Worm (Caenorhabditis elegans): ENCODE data around the gene C16D9.1.

DNA sequence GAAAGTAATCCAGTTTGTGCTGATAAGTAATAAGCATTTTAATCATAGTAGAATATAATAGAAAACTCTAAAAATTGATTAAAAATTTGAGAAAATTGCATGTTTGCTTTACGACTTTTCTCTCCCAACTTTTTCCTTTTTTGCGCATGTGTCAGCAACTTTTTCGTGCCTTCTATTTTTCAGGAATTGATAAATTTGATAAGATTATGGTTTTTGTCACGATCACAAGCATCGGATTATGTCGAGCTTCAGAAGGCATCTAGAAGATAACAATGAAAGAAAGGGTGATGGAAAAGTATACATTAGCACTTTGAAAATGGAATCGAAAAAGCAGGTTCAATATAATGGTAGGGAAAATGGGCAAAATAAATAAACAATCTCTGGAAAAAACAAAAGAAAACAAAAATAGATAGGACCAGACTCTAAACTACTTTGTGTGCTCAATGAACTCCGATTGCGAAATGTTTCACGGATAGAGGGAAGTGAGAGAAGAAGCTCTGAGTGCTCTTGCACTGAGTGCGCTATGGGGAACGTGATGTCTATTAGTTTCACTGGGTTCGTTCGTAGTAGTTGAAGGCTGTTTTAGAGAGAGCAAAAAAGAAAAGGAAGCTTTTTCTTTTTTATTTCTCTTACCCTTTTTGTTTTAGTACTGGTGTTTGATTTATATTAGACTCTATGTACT lies 29.1 kb downstream of the C16D9.1 start:
- TF ChIP-seq mxl-1 (tag; optimal IDR thresholded peaks at IDR 0.05) (no peak), pha-4 (tag; optimal IDR thresholded peaks at IDR 0.05) (no peak), ets-4 (GFP tag; optimal IDR thresholded peaks at IDR 0.05) (no peak), ceh-27 (GFP tag; optimal IDR thresholded peaks at IDR 0.05) (no peak), dox-1 (GFP tag; IDR thresholded peaks at IDR 0.05) (no peak), nfya-2 (GFP tag; IDR thresholded peaks at IDR 0.05) (no peak), zim-3 (tag; optimal IDR thresholded peaks at IDR 0.05) (no peak), hmg-1.2 (GFP tag; IDR thresholded peaks at IDR 0.05) (no peak), ama-1 (optimal IDR thresholded peaks at IDR 0.05) (no peak), ama-1 (GFP tag; optimal IDR thresholded peaks at IDR 0.05) (no peak), snpc-1.1 (tag; optimal IDR thresholded peaks at IDR 0.05; ENCODE audit: insufficient read depth) (no peak), egl-44 (GFP tag; IDR thresholded peaks at IDR 0.05) (no peak), madf-8 (GFP tag; conservative IDR thresholded peaks at IDR 0.05) (no peak), lin-35 (GFP tag; optimal IDR thresholded peaks at IDR 0.05) (no peak), ceh-40 (GFP tag; IDR thresholded peaks at IDR 0.05) (no peak)
